Fruit fly (Drosophila melanogaster) whole organism, adult: ENCODE measurements around the gene CG14221.
A peak's percentile ranks its signal among the peaks of the same experiment; 100 is the strongest.

Experiments
- CG11617 ChIP-seq: fragments of 200-800 bp; sonication (Bioruptor generic); optimal IDR thresholded peaks from 2 replicates; lab custom pipeline; 2017; ENCODE audit warnings: mild to moderate bottlenecking, missing biosample characterization, missing genetic modification reagents, missing genetic modification characterization
- CG12768 ChIP-seq: fragments of 200-800 bp; sonication (Bioruptor generic); optimal IDR thresholded peaks from 2 replicates; lab custom pipeline; 2017; ENCODE audit warnings: missing biosample characterization, missing genetic modification characterization, mild to moderate bottlenecking, moderate library complexity, missing genetic modification reagents
- CG14711 ChIP-seq: fragments of 200-800 bp; sonication (Bioruptor generic); optimal IDR thresholded peaks from 2 replicates; lab custom pipeline; 2018; ENCODE audit warnings: missing biosample characterization, mild to moderate bottlenecking, missing genetic modification characterization, moderate library complexity
- CG1620 ChIP-seq: fragments of 200-800 bp; sonication (Bioruptor generic); optimal IDR thresholded peaks from 2 replicates; lab custom pipeline; 2016; ENCODE audit warnings: missing biosample characterization, missing genetic modification characterization
- CG33017 ChIP-seq: fragments of 200-800 bp; sonication (Bioruptor generic); optimal IDR thresholded peaks from 2 replicates; lab custom pipeline; 2018; ENCODE audit warnings: missing biosample characterization, mild to moderate bottlenecking, missing genetic modification characterization, moderate library complexity
- CG5204 ChIP-seq: fragments of 200-800 bp; sonication (Bioruptor generic); optimal IDR thresholded peaks from 2 replicates; lab custom pipeline; 2016; ENCODE audit warnings: missing biosample characterization, missing genetic modification characterization
- CG7045 ChIP-seq: fragments of 200-800 bp; sonication (Bioruptor generic); optimal IDR thresholded peaks from 2 replicates; lab custom pipeline; 2017; ENCODE audit warnings: missing biosample characterization, mild to moderate bottlenecking, missing genetic modification characterization
- CG7101 ChIP-seq: fragments of 200-800 bp; sonication (Bioruptor generic); optimal IDR thresholded peaks from 2 replicates; lab custom pipeline; 2018; ENCODE audit warnings: missing biosample characterization, mild to moderate bottlenecking, missing genetic modification characterization, moderate library complexity
- Clk ChIP-seq: fragments of 200-800 bp; sonication (Bioruptor generic); optimal IDR thresholded peaks from 2 replicates; lab custom pipeline; 2017; ENCODE audit warnings: missing biosample characterization, missing genetic modification characterization
- Crg-1 ChIP-seq: fragments of 200-800 bp; sonication (Bioruptor generic); optimal IDR thresholded peaks from 2 replicates; lab custom pipeline; 2016; ENCODE audit warnings: missing biosample characterization, missing genetic modification characterization
- Hr96 ChIP-seq: fragments of 200-800 bp; sonication (Bioruptor generic); optimal IDR thresholded peaks from 2 replicates; lab custom pipeline; 2016; ENCODE audit warnings: missing biosample characterization, missing genetic modification characterization
- Mnt ChIP-seq: fragments of 200-800 bp; sonication (Bioruptor generic); optimal IDR thresholded peaks from 2 replicates; lab custom pipeline; 2016; ENCODE audit warnings: missing biosample characterization, mild to moderate bottlenecking, missing genetic modification characterization
- bab1 ChIP-seq: fragments of 200-800 bp; sonication (Bioruptor generic); optimal IDR thresholded peaks from 3 replicates; lab custom pipeline; 2019; ENCODE audit warnings: missing biosample characterization, mild to moderate bottlenecking, missing genetic modification characterization, moderate library complexity
- cic ChIP-seq: fragments of 200-800 bp; sonication (Bioruptor generic); optimal IDR thresholded peaks from 2 replicates; lab custom pipeline; 2017; ENCODE audit warnings: missing biosample characterization, mild to moderate bottlenecking, missing genetic modification characterization, moderate library complexity
- cnc ChIP-seq, 2 experiments: fragments of >200 bp; optimal IDR thresholded peaks; 2 replicates each; lab custom pipeline; 2017
- kay ChIP-seq: fragments of 200-800 bp; sonication (Bioruptor generic); peaks from one replicate; lab custom pipeline; 2016; ENCODE audit warnings: missing biosample characterization, missing genetic modification characterization, borderline replicate concordance
- ovo ChIP-seq: fragments of 200-800 bp; sonication (Bioruptor generic); optimal IDR thresholded peaks from 2 replicates; lab custom pipeline; 2016; ENCODE audit warnings: missing biosample characterization, missing genetic modification characterization
- pad ChIP-seq: fragments of 200-800 bp; sonication (Bioruptor generic); optimal IDR thresholded peaks from 3 replicates; lab custom pipeline; 2017; ENCODE audit warnings: missing biosample characterization, missing genetic modification characterization, mild to moderate bottlenecking, moderate library complexity, missing genetic modification reagents
- tj ChIP-seq: fragments of 200-800 bp; sonication (Bioruptor generic); optimal IDR thresholded peaks from 3 replicates; lab custom pipeline; 2017; ENCODE audit warnings: missing biosample characterization, mild to moderate bottlenecking, missing genetic modification characterization, moderate library complexity
- toe ChIP-seq: fragments of 200-800 bp; sonication (Bioruptor generic); optimal IDR thresholded peaks from 2 replicates; lab custom pipeline; 2016; ENCODE audit warnings: missing biosample characterization, missing genetic modification characterization

CG14221 gene

DNA sequence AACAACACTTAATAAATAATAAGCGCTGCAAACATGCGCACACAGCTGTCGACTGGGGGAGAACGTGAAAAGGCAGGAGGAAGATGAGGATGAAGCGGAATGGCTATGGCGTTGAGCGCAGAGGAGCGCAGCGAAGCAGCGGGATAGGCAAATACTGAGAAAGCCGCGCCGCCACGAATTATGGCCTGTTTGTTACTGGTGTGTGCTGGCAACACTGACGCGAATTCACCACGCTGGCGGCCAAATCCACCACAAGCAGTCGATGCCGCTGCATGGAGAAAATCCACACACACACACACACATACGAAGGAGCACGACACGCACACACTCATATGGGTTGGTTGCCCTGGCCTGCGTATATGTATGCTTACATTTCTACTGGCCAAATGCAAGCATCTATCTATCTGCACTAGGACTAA is 16.0 kb upstream of the CG14221 start:
- peak; percentile 5 for TF ChIP-seq tj (GFP tag; lab: Kevin White, UChicago)
- no peak for TF ChIP-seq ovo
- TF ChIP-seq CG14711 (tag; lab: Kevin White, UChicago) = peak; percentile 71
- no peak for TF ChIP-seq toe (GFP tag; lab: Kevin White, UChicago)
- TF ChIP-seq CG7045 (GFP tag; lab: Kevin White, UChicago) = no peak
- TF ChIP-seq kay (GFP tag; lab: Kevin White, UChicago) = no peak
- TF ChIP-seq cic (GFP tag; lab: Kevin White, UChicago) = peak; percentile 6
- TF ChIP-seq Crg-1 (GFP tag; lab: Kevin White, UChicago) = no peak
- no peak for TF ChIP-seq cnc (optimal IDR thresholded peaks at IDR 0.05; lab: Kevin White, UChicago)
- peak; percentile 27 for TF ChIP-seq bab1 (GFP tag; lab: Kevin White, UChicago)
- peak; percentile 4 for TF ChIP-seq CG12768 (GFP tag; lab: Kevin White, UChicago)
- TF ChIP-seq CG33017 (tag; lab: Kevin White, UChicago) = peak; percentile 19
- no peak for TF ChIP-seq Clk (GFP tag; lab: Kevin White, UChicago)
- TF ChIP-seq Mnt (GFP tag; lab: Kevin White, UChicago) = peak; percentile 50
- TF ChIP-seq CG7101 (tag; lab: Kevin White, UChicago) = peak; percentile 13
- no peak for TF ChIP-seq CG5204 (GFP tag; lab: Kevin White, UChicago)
- peak; percentile 9 for TF ChIP-seq CG11617 (GFP tag; lab: Kevin White, UChicago)
- TF ChIP-seq Hr96 (GFP tag; lab: Kevin White, UChicago) = no peak
- TF ChIP-seq CG1620 (GFP tag; lab: Kevin White, UChicago) = peak; percentile 4
- TF ChIP-seq pad (GFP tag; lab: Kevin White, UChicago) = peak; percentile 98

DNA sequence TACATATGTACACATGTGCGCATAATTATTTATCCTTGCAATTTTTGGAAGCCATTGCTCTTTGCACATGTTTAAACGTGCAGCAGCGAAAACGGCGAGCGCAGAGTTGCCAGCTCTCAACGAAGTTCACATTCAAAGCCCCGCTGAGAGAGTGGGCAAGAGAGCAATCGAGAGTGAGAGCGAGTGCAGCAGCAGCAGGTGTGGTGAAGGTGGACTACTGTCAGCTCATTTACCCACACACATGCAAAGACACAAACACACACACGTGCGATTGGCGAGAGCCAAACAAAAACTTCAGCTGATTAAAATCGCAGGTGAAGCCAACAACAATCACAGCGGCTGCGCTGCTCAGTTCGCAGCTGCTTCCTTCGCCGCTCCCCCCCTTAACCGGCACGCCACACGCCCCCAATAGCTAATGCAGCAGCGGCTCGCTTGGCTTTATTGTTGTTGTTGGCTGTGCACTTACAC is 10.4 kb upstream of the CG14221 start:
- TF ChIP-seq cnc (optimal IDR thresholded peaks at IDR 0.05; lab: Kevin White, UChicago) = no peak
- TF ChIP-seq CG14711 (tag; lab: Kevin White, UChicago) = peak; percentile 25
- peak; percentile 17 for TF ChIP-seq CG12768 (GFP tag; lab: Kevin White, UChicago)
- peak; percentile 60 for TF ChIP-seq tj (GFP tag; lab: Kevin White, UChicago)
- no peak for TF ChIP-seq Clk (GFP tag; lab: Kevin White, UChicago)
- TF ChIP-seq bab1 (GFP tag; lab: Kevin White, UChicago) = peak; percentile 16
- TF ChIP-seq CG1620 (GFP tag; lab: Kevin White, UChicago) = no peak
- no peak for TF ChIP-seq CG33017 (tag; lab: Kevin White, UChicago)
- peak; percentile 64 for TF ChIP-seq cic (GFP tag; lab: Kevin White, UChicago)
- TF ChIP-seq CG7045 (GFP tag; lab: Kevin White, UChicago) = no peak
- no peak for TF ChIP-seq Crg-1 (GFP tag; lab: Kevin White, UChicago)
- peak; percentile 12 for TF ChIP-seq CG11617 (GFP tag; lab: Kevin White, UChicago)
- peak; percentile 78 for TF ChIP-seq pad (GFP tag; lab: Kevin White, UChicago)
- peak; percentile 90 for TF ChIP-seq Mnt (GFP tag; lab: Kevin White, UChicago)
- TF ChIP-seq CG7101 (tag; lab: Kevin White, UChicago) = peak; percentile 10

DNA sequence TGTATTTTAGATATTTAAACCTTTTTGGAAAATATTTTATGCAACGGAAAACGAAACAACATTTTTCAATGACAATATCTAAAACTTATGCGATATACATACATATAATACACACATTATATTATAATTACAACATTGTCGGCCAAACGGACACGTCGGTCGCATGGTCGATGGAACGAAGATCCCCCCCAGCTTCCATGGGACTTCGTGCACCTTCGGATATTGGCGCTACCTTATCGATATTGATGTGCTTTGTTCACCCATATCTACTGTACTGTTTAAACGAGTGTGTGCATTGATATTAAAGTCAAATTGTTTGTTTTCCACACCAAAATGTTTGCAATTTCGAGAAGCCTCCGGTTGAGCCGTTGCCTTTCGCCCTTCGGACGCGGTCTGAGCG is 4.4 kb upstream of the CG14221 start, which contains the start of gene CG14212:
Gene CG14212 (plus strand): TSS at position 301 of the 400 bp plus-strand sequence.
- TF ChIP-seq CG5204 (GFP tag; lab: Kevin White, UChicago) (no peak), pad (GFP tag; lab: Kevin White, UChicago) (no peak), cic (GFP tag; lab: Kevin White, UChicago) (no peak), CG11617 (GFP tag; lab: Kevin White, UChicago) (no peak), CG33017 (tag; lab: Kevin White, UChicago) (no peak), CG7045 (GFP tag; lab: Kevin White, UChicago) (no peak), Clk (GFP tag; lab: Kevin White, UChicago) (no peak), CG14711 (tag; lab: Kevin White, UChicago) (no peak), kay (GFP tag; lab: Kevin White, UChicago) (no peak), toe (GFP tag; lab: Kevin White, UChicago) (no peak), cnc (optimal IDR thresholded peaks at IDR 0.05; lab: Kevin White, UChicago) (no peak)

DNA sequence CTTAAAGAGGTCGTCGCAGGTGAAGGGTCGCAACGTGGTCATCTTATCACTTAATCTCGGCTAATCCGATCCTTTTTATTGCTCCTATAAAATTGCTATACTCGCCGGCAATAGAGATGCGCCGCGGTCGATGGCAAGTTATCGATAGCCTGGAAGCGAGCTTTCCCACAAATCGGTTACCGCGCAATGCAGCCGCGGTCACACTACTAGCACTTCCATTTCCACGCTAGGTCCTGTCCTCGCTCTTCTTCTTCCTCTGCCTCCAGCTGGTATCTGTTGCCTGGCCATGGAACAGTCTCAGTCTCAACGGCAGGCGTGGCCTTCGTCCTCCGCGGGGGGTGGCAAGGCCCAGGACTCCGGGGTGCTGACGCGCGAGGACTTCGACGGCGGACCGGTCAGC is 1.9 kb upstream of the CG14221 start, which contains the start of the genes Naa20A and MKP-4:
Gene Naa20A (minus strand): TSS at position 151 of the 400 bp plus-strand sequence.
Gene MKP-4 (plus strand): TSS at position 191 of the 400 bp plus-strand sequence.
- TF ChIP-seq ovo (no peak), Mnt (GFP tag; lab: Kevin White, UChicago) (peak; percentile 39)

DNA sequence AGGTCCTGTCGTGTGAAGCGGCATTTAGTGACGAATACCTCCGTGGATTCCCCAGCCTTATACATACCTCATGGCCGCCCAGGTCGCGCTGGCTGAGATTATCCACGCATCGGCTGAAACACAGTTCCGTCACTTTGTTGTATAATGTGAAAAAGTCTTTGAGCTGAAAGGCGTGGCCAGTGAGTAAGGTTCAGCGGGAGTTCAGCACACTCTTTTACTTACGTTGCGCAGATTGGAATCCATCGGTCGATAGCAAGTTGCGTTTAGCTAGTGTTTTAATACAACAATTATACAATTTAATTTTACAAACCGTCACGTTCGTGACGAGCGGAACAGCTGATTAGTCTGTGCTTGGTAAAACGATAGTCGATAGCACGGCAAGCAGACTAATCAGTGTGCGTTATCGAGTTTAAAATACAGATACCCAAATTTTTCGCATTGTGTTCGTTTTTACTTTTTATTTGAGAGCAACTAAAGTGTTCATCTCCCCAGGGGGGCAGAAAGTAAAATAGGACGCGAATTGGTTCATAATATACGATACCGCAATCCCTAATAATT is 2.8 kb downstream of the CG14221 start, which contains the start of the genes Pstk and Tim9b:
Gene Pstk (minus strand): TSS at position 355 of the 558 bp plus-strand sequence.
Gene Tim9b (minus strand): TSS at position 355 of the 558 bp plus-strand sequence.
- TF ChIP-seq bab1 (GFP tag; lab: Kevin White, UChicago) (peak; percentile 15), Mnt (GFP tag; lab: Kevin White, UChicago) (no peak), CG7045 (GFP tag; lab: Kevin White, UChicago) (no peak)
